Fruit fly (Drosophila melanogaster) whole organism, embryonic: ENCODE results near the gene 5-HT2B.

ENCODE experiments used
- Abd-B ChIP-seq: fragments of 200-800 bp; sonication (Bioruptor generic); optimal IDR thresholded peaks from 2 replicates; lab custom pipeline; 2018; ENCODE audit warnings: missing biosample characterization, mild to moderate bottlenecking, missing genetic modification characterization, moderate library complexity
- Bteb2 ChIP-seq: fragments of 200-800 bp; sonication (Bioruptor generic); optimal IDR thresholded peaks from 2 replicates; lab custom pipeline; 2016; ENCODE audit warnings: missing biosample characterization, missing genetic modification characterization
- C15 ChIP-seq: fragments of 200-800 bp; sonication (Bioruptor generic); IDR thresholded peaks from 3 replicates; pipeline ENCODE4 v1.3.6; 2022; ENCODE audit warnings: missing biosample characterization, missing genetic modification characterization
- CG11504 ChIP-seq: fragments of 200-800 bp; sonication (Bioruptor generic); optimal IDR thresholded peaks from 3 replicates; lab custom pipeline; 2019; ENCODE audit warnings: missing biosample characterization, mild to moderate bottlenecking, missing genetic modification characterization, moderate library complexity
- CG12155 ChIP-seq: fragments of 200-800 bp; sonication (Bioruptor generic); optimal IDR thresholded peaks from 3 replicates; lab custom pipeline; 2016; ENCODE audit warnings: missing biosample characterization, missing genetic modification characterization
- CG12942 ChIP-seq: fragments of 200-800 bp; sonication (Bioruptor generic); optimal IDR thresholded peaks from 3 replicates; lab custom pipeline; 2016; ENCODE audit warnings: missing biosample characterization, missing genetic modification characterization
- CG14014 ChIP-seq: fragments of 200-800 bp; sonication (Bioruptor generic); IDR thresholded peaks from 2 replicates; pipeline ENCODE4 v1.3.6; 2022; ENCODE audit warnings: missing biosample characterization, missing genetic modification characterization
- CG1603 ChIP-seq: fragments of 200-800 bp; sonication (Bioruptor generic); optimal IDR thresholded peaks from 2 replicates; lab custom pipeline; 2019; ENCODE audit warnings: missing biosample characterization, mild to moderate bottlenecking, missing genetic modification characterization, moderate library complexity
- CG17385 ChIP-seq: fragments of 200-800 bp; sonication (Bioruptor generic); optimal IDR thresholded peaks from 3 replicates; lab custom pipeline; 2018; ENCODE audit warnings: missing biosample characterization, mild to moderate bottlenecking, missing genetic modification characterization
- CG31365 ChIP-seq: fragments of 200-800 bp; sonication (Bioruptor generic); optimal IDR thresholded peaks from 2 replicates; lab custom pipeline; 2018; ENCODE audit warnings: missing biosample characterization, mild to moderate bottlenecking, missing genetic modification characterization
- CG31388 ChIP-seq: fragments of 200-800 bp; sonication (Bioruptor generic); optimal IDR thresholded peaks from 2 replicates; lab custom pipeline; 2016; ENCODE audit warnings: missing biosample characterization, missing genetic modification characterization
- CG32767 ChIP-seq: fragments of 200-800 bp; sonication (Bioruptor generic); IDR thresholded peaks from 2 replicates; pipeline ENCODE4 v1.3.6; 2022; ENCODE audit warnings: missing biosample characterization, missing genetic modification characterization
- CG3838 ChIP-seq: fragments of 200-800 bp; sonication (Bioruptor generic); optimal IDR thresholded peaks from 3 replicates; lab custom pipeline; 2016; ENCODE audit warnings: missing biosample characterization, missing genetic modification characterization
- CG4730 ChIP-seq: fragments of 200-800 bp; sonication (Bioruptor generic); IDR thresholded peaks from 2 replicates; pipeline ENCODE4 v1.3.6; 2022; ENCODE audit warnings: missing biosample characterization, missing genetic modification characterization
- CG6813 ChIP-seq: fragments of 200-800 bp; sonication (Bioruptor generic); optimal IDR thresholded peaks from 2 replicates; lab custom pipeline; 2017; ENCODE audit warnings: missing biosample characterization, missing genetic modification characterization, mild to moderate bottlenecking, moderate library complexity, missing genetic modification reagents
- CG8388 ChIP-seq: fragments of 200-800 bp; sonication (Bioruptor generic); optimal IDR thresholded peaks from 2 replicates; lab custom pipeline; 2019; ENCODE audit warnings: missing biosample characterization, mild to moderate bottlenecking, missing genetic modification characterization, moderate library complexity
- CG8765 ChIP-seq: fragments of 200-800 bp; sonication (Bioruptor generic); IDR thresholded peaks from 2 replicates; pipeline ENCODE4 v1.3.6; 2022; ENCODE audit warnings: missing biosample characterization, missing genetic modification characterization
- CG8944 ChIP-seq: fragments of 200-800 bp; sonication (Bioruptor generic); optimal IDR thresholded peaks from 3 replicates; lab custom pipeline; 2016; ENCODE audit warnings: missing biosample characterization, missing genetic modification characterization
- CG9727 ChIP-seq: fragments of 200-800 bp; sonication (Bioruptor generic); optimal IDR thresholded peaks from 3 replicates; lab custom pipeline; 2017; ENCODE audit warnings: missing biosample characterization, mild to moderate bottlenecking, missing genetic modification characterization
- CG9817 ChIP-seq: fragments of 200-800 bp; sonication (Bioruptor generic); optimal IDR thresholded peaks from 2 replicates; lab custom pipeline; 2018; ENCODE audit warnings: missing biosample characterization, mild to moderate bottlenecking, missing genetic modification characterization, moderate library complexity
- CHES-1-like ChIP-seq: fragments of 200-800 bp; sonication (Bioruptor generic); optimal IDR thresholded peaks from 2 replicates; lab custom pipeline; 2016; ENCODE audit warnings: missing biosample characterization, missing genetic modification characterization
- Dbx ChIP-seq: fragments of 200-800 bp; sonication (Bioruptor generic); IDR thresholded peaks from 3 replicates; pipeline ENCODE4 v1.3.6; 2022; ENCODE audit warnings: missing biosample characterization, missing genetic modification characterization
- Dp ChIP-seq: fragments of 200-800 bp; sonication (Bioruptor generic); optimal IDR thresholded peaks from 2 replicates; lab custom pipeline; 2018; ENCODE audit warnings: missing biosample characterization, mild to moderate bottlenecking, missing genetic modification characterization, moderate library complexity
- GATAe ChIP-seq: fragments of 200-800 bp; sonication (Bioruptor generic); conservative IDR thresholded peaks from 2 replicates; pipeline ENCODE4 v1.3.6; 2022; ENCODE audit warnings: missing biosample characterization, missing genetic modification characterization
- MBD-R2 ChIP-seq: fragments of 200-800 bp; sonication (Bioruptor generic); IDR thresholded peaks from 2 replicates; pipeline ENCODE4 v1.3.6; 2022; ENCODE audit warnings: missing biosample characterization, missing genetic modification characterization
- Meics ChIP-seq: fragments of 200-800 bp; sonication (Bioruptor generic); optimal IDR thresholded peaks from 2 replicates; lab custom pipeline; 2017; ENCODE audit warnings: missing biosample characterization, mild to moderate bottlenecking, missing genetic modification characterization
- NfI ChIP-seq: fragments of 200-800 bp; sonication (Bioruptor generic); optimal IDR thresholded peaks from 3 replicates; lab custom pipeline; 2018; ENCODE audit warnings: missing biosample characterization, mild to moderate bottlenecking, missing genetic modification characterization, moderate library complexity
- Oaz ChIP-seq: fragments of 200-800 bp; sonication (Bioruptor generic); IDR thresholded peaks from 2 replicates; pipeline ENCODE4 v1.3.6; 2022; ENCODE audit warnings: missing biosample characterization, missing genetic modification characterization
- Pdp1 ChIP-seq, 2 experiments: fragments of 200-800 bp; sonication (Bioruptor generic); optimal IDR thresholded peaks; 3 replicates each; lab custom pipeline; 2016; ENCODE audit warnings: missing biosample characterization in 2 of 2, missing genetic modification characterization in 2 of 2, mild to moderate bottlenecking in 1 of 2, moderate library complexity in 1 of 2
- Rfx ChIP-seq: fragments of 200-800 bp; sonication (Bioruptor generic); IDR thresholded peaks from 2 replicates; pipeline ENCODE4 v1.3.6; 2022; ENCODE audit warnings: missing biosample characterization, missing genetic modification characterization
- Xrp1 ChIP-seq: fragments of 200-800 bp; sonication (Bioruptor generic); IDR thresholded peaks from 2 replicates; pipeline ENCODE4 v1.3.6; 2022; ENCODE audit warnings: missing biosample characterization, missing genetic modification characterization
- abd-A ChIP-seq: fragments of 200-800 bp; sonication (Bioruptor generic); optimal IDR thresholded peaks from 3 replicates; lab custom pipeline; 2019; ENCODE audit warnings: missing biosample characterization, mild to moderate bottlenecking, missing genetic modification characterization, moderate library complexity
- chinmo ChIP-seq: fragments of 200-800 bp; sonication (Bioruptor generic); IDR thresholded peaks from 4 replicates; pipeline ENCODE4 v1.3.6; 2022; ENCODE audit warnings: missing biosample characterization, missing genetic modification characterization; ENCODE audit not compliant: partially characterized antibody
- dmrt99B ChIP-seq: fragments of 200-800 bp; sonication (Bioruptor generic); optimal IDR thresholded peaks from 2 replicates; lab custom pipeline; 2018; ENCODE audit warnings: missing biosample characterization, mild to moderate bottlenecking, missing genetic modification characterization, moderate library complexity
- exex ChIP-seq: fragments of 200-800 bp; sonication (Bioruptor generic); optimal IDR thresholded peaks from 4 replicates; lab custom pipeline; 2018; ENCODE audit warnings: missing biosample characterization, mild to moderate bottlenecking, missing genetic modification characterization, moderate library complexity
- fu2 ChIP-seq: fragments of 200-800 bp; sonication (Bioruptor generic); optimal IDR thresholded peaks from 2 replicates; lab custom pipeline; 2016; ENCODE audit warnings: missing biosample characterization, missing genetic modification characterization
- gcm2 ChIP-seq: fragments of 200-800 bp; sonication (Bioruptor generic); optimal IDR thresholded peaks from 2 replicates; lab custom pipeline; 2016; ENCODE audit warnings: missing biosample characterization, missing genetic modification characterization
- grn ChIP-seq: fragments of 200-800 bp; sonication (Bioruptor generic); optimal IDR thresholded peaks from 3 replicates; lab custom pipeline; 2017; ENCODE audit warnings: missing biosample characterization, missing genetic modification characterization
- gsb ChIP-seq: fragments of 200-800 bp; sonication (Bioruptor generic); IDR thresholded peaks from 2 replicates; pipeline ENCODE4 v1.3.6; 2022; ENCODE audit warnings: missing biosample characterization, missing genetic modification characterization
- kah ChIP-seq: fragments of 200-800 bp; sonication (Bioruptor generic); optimal IDR thresholded peaks from 2 replicates; lab custom pipeline; 2018; ENCODE audit warnings: missing biosample characterization, mild to moderate bottlenecking, missing genetic modification characterization
- lbe ChIP-seq: fragments of 200-800 bp; sonication (Bioruptor generic); optimal IDR thresholded peaks from 2 replicates; lab custom pipeline; 2016; ENCODE audit warnings: missing biosample characterization, mild to moderate bottlenecking, missing genetic modification characterization
- nerfin-1 ChIP-seq: fragments of 200-800 bp; sonication (Bioruptor generic); optimal IDR thresholded peaks from 3 replicates; lab custom pipeline; 2019; ENCODE audit warnings: missing biosample characterization, mild to moderate bottlenecking, missing genetic modification characterization, moderate library complexity
- nom ChIP-seq: fragments of 200-800 bp; sonication (Bioruptor generic); optimal IDR thresholded peaks from 2 replicates; lab custom pipeline; 2017; ENCODE audit warnings: missing biosample characterization, missing genetic modification characterization, mild to moderate bottlenecking, moderate library complexity, missing genetic modification reagents
- pzg ChIP-seq: fragments of 200-800 bp; sonication (Bioruptor generic); optimal IDR thresholded peaks from 3 replicates; lab custom pipeline; 2018; ENCODE audit warnings: missing biosample characterization, mild to moderate bottlenecking, missing genetic modification characterization, moderate library complexity
- sens-2 ChIP-seq: fragments of 200-800 bp; sonication (Bioruptor generic); IDR thresholded peaks from 2 replicates; pipeline ENCODE4 v1.3.6; 2022; ENCODE audit warnings: missing biosample characterization, missing genetic modification characterization
- sima ChIP-seq: fragments of 200-800 bp; sonication (Bioruptor generic); optimal IDR thresholded peaks from 2 replicates; lab custom pipeline; 2016; ENCODE audit warnings: missing biosample characterization, missing genetic modification characterization
- sisA ChIP-seq: fragments of 200-800 bp; sonication (Bioruptor generic); IDR thresholded peaks from 2 replicates; pipeline ENCODE4 v1.3.6; 2022; ENCODE audit warnings: missing biosample characterization, missing genetic modification characterization
- trh ChIP-seq: fragments of 200-800 bp; sonication (Bioruptor generic); optimal IDR thresholded peaks from 2 replicates; lab custom pipeline; 2016; ENCODE audit warnings: missing biosample characterization, missing genetic modification characterization
- ttk ChIP-seq: fragments of 200-800 bp; sonication (Bioruptor generic); IDR thresholded peaks from 2 replicates; pipeline ENCODE4 v2.1.2; 2022; ENCODE audit warnings: missing biosample characterization, missing genetic modification characterization
- twi ChIP-seq: fragments of 200-800 bp; optimal IDR thresholded peaks from 2 replicates; lab custom pipeline; 2019; ENCODE audit warnings: missing biosample characterization, mild to moderate bottlenecking, missing genetic modification characterization, moderate library complexity
- tx ChIP-seq: fragments of 200-800 bp; sonication (Bioruptor generic); optimal IDR thresholded peaks from 2 replicates; lab custom pipeline; 2016; ENCODE audit warnings: missing biosample characterization, missing genetic modification characterization

Gene 5-HT2B

dm6 chr3R:8650741-8651140, 72.7 kb downstream of the 5-HT2B start, which contains the start of the genes Mkk4 and SLIRP2 (continued):
- TF ChIP-seq Pdp1 (GFP tag; optimal IDR thresholded peaks at IDR 0.05; lab: Kevin White, UChicago) (peak; percentile 99), CHES-1-like (GFP tag; lab: Kevin White, UChicago) (peak; percentile 99), CG9727 (GFP tag; lab: Kevin White, UChicago) (peak; percentile 99), dmrt99B (peak; percentile 98), CG17385 (GFP tag; lab: Kevin White, UChicago) (peak; percentile 98), nerfin-1 (peak; percentile 97), Oaz (peak; percentile 99), Dbx (GFP tag; lab: Robert Waterston, UW) (peak; percentile 99), CG9817 (peak; percentile 99), twi (tag; lab: Kevin White, UChicago) (peak; percentile 98), GATAe (GFP tag; lab: Robert Waterston, UW) (peak; percentile 97), Rfx (GFP tag; lab: Robert Waterston, UW) (peak; percentile 99), exex (tag; lab: Kevin White, UChicago) (peak; percentile 92), CG12942 (GFP tag; lab: Kevin White, UChicago) (peak; percentile 98), chinmo (peak; percentile 75; the same call in 1 of the 4 replicates), ttk (GFP tag; lab: Robert Waterston, UW) (peak; percentile 99), sima (GFP tag; lab: Kevin White, UChicago) (peak; percentile 97), fu2 (GFP tag; lab: Kevin White, UChicago) (peak; percentile 99), CG12155 (GFP tag; lab: Kevin White, UChicago) (peak; percentile 98), gcm2 (GFP tag; lab: Kevin White, UChicago) (peak; percentile 97), C15 (peak; percentile 99), kah (GFP tag; lab: Kevin White, UChicago) (peak; percentile 94), CG11504 (tag; lab: Kevin White, UChicago) (peak; percentile 98), CG14014 (peak; percentile 99), MBD-R2 (GFP tag; lab: Robert Waterston, UW) (peak; percentile 100), nom (GFP tag; lab: Kevin White, UChicago) (peak; percentile 96), abd-A (no peak), CG8388 (GFP tag; lab: Kevin White, UChicago) (peak; percentile 98), CG31365 (tag; lab: Kevin White, UChicago) (peak; percentile 89), tx (GFP tag; lab: Kevin White, UChicago) (peak; percentile 99), trh (GFP tag; lab: Kevin White, UChicago) (peak; percentile 98), CG6813 (GFP tag; lab: Kevin White, UChicago) (peak; percentile 98), CG1603 (tag; lab: Kevin White, UChicago) (peak; percentile 93), grn (GFP tag; lab: Kevin White, UChicago) (peak; percentile 91), CG3838 (GFP tag; lab: Kevin White, UChicago) (peak; percentile 98), CG8765 (GFP tag; lab: Robert Waterston, UW) (peak; percentile 98), CG31388 (peak; percentile 98), gsb (GFP tag; lab: Robert Waterston, UW) (peak; percentile 98), CG4730 (GFP tag; lab: Robert Waterston, UW) (peak; percentile 99), CG8944 (peak; percentile 99), Meics (GFP tag; lab: Kevin White, UChicago) (peak; percentile 98), sens-2 (GFP tag; lab: Robert Waterston, UW) (peak; percentile 99), lbe (GFP tag; lab: Kevin White, UChicago) (peak; percentile 98), Bteb2 (GFP tag; lab: Kevin White, UChicago) (peak; percentile 99), NfI (GFP tag; lab: Kevin White, UChicago) (peak; percentile 99), Abd-B (GFP tag; lab: Kevin White, UChicago) (peak; percentile 99), sisA (GFP tag; lab: Robert Waterston, UW) (peak; percentile 99), Dp (GFP tag; lab: Kevin White, UChicago) (peak; percentile 48), pzg (GFP tag; lab: Kevin White, UChicago) (peak; percentile 85), CG32767 (GFP tag; lab: Robert Waterston, UW) (peak; percentile 99), Xrp1 (GFP tag; lab: Robert Waterston, UW) (peak; percentile 99)
